Worm (Caenorhabditis elegans): ENCODE results near the gene bbs-5.
"Not testable (repeated sequence)": the region's sequence is repeated elsewhere in the genome, so short reads cannot be mapped to it uniquely, and the experiment has no call there.

bbs-5 gene

DNA sequence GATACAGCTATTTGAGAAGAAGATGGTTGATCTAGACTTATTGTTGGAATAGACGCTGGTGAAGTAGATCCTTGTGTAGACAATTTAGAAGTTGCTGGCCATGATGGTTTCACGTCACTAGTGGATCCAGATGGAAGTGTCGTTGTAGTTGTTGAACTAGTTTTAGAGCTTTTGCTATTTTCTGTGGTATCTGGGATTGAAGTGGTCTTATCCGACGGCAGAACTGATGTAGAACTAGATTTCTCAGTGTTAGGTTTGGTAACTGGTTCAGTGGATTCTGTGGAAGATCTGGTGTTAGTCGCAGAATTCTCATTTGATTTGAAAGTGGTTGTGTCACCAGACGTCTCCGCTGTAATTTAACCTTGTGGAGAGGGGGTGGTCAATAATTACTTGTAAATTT, 29.9 kb downstream of the bbs-5 start:
- no peak for TF ChIP-seq tab-1 (GFP tag; IDR thresholded peaks at IDR 0.05)
- TF ChIP-seq T22C8.4 (GFP tag; IDR thresholded peaks at IDR 0.05), result no peak
- TF ChIP-seq cog-1 (tag; optimal IDR thresholded peaks at IDR 0.05), result no peak
- TF ChIP-seq ztf-29 (GFP tag; IDR thresholded peaks at IDR 0.05), result no peak
- TF ChIP-seq flt-1 (GFP tag; IDR thresholded peaks at IDR 0.05), result no peak
- TF ChIP-seq med-1 (GFP tag; optimal IDR thresholded peaks at IDR 0.05; ENCODE audit: insufficient read depth), result no peak

DNA sequence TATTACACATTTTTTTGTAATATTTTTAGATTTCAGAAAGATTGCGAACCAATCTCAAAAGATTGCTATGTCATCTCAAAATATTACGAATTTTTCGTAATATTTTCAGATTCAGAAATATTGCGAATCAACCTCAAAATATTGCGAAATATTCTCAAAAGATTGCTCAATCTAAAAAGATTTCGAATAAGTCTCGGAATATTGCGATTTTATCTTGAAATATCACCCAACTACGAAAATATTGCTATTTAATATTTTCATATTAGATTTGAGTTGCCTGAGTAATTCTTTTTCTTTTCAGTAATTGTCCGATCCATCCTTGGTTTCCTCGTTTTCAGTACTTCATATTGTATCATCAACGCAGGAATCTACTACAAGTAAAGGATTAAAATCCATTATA, 39.7 kb downstream of the bbs-5 start, which contains the start of gene Y70G10A.4:
Gene Y70G10A.4 (plus strand): TSS at position 301 of the 400 bp plus-strand sequence.
- TF ChIP-seq T22C8.4 (GFP tag; IDR thresholded peaks at IDR 0.05); ref-1 (GFP tag; conservative IDR thresholded peaks at IDR 0.05); ztf-23 (GFP tag; IDR thresholded peaks at IDR 0.05): not testable (repeated sequence)

DNA sequence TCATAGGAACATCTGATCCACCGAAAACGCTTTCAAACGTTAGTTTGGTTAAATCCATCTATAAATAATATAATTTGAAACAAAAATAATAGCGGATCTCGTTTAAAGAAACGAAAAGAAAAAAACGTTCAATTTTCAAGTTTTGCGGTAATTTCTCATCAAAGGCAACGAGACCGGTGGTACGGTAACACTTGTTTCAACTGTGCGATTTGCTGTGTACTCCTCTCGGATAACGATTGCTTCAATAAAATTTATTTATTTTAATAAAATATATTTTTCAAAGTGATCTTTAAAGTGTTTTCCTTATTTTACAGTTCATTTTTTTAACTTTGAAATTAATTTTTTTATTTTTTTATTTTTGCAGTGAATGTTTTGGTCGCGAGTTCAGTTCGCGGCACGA, 43.0 kb downstream of the bbs-5 start, which contains the start of the genes rde-4 and cox-14:
Gene rde-4 (minus strand): TSS at position 60 of the 400 bp plus-strand sequence.
Gene cox-14 (plus strand): TSS at position 356 of the 400 bp plus-strand sequence.
- no peak for TF ChIP-seq klf-2 (GFP tag; conservative IDR thresholded peaks at IDR 0.05)
- no peak for TF ChIP-seq tab-1 (GFP tag; IDR thresholded peaks at IDR 0.05)
- no peak for TF ChIP-seq ref-1 (GFP tag; conservative IDR thresholded peaks at IDR 0.05)
- no peak for TF ChIP-seq T22C8.4 (GFP tag; IDR thresholded peaks at IDR 0.05)
- TF ChIP-seq flt-1 (GFP tag; IDR thresholded peaks at IDR 0.05), result no peak

DNA sequence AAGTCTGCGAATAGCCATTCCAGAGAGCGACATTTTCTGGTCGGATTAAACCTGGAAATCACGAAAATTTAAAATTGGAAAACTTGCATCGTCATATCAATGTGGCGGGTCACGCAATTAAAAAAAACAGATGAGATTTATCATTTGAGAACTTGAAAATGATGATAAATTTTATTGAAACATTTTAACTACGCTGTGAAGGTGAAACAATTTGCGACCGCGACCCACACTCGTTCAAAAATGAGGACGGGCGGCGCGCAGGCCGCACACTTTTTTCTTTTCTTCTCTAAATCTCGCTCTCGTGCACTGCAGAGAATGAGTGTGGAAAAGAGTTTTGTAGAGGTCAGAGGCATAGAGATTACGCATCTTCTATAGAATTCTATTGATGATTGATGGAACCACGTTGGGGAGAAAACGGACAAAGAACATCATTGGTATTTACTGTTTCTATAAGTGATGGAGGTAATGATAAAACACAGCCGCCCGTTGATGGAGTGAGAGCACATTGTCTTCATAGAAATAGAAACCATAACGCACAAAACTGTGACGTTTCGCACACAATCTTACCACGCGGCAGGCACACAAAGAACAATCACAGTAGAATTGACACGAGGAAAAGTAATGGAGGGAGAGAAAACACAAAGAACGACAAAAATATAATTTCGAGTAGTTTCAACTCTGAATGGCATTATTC, 44.9 kb downstream of the bbs-5 start, which contains the start of gene cts-1:
Gene cts-1 (minus strand): TSS at position 51 of the 694 bp plus-strand sequence.
- TF ChIP-seq ztf-23 (GFP tag; IDR thresholded peaks at IDR 0.05), result no peak
- peak; percentile 19 for TF ChIP-seq cog-1 (tag; optimal IDR thresholded peaks at IDR 0.05)

DNA sequence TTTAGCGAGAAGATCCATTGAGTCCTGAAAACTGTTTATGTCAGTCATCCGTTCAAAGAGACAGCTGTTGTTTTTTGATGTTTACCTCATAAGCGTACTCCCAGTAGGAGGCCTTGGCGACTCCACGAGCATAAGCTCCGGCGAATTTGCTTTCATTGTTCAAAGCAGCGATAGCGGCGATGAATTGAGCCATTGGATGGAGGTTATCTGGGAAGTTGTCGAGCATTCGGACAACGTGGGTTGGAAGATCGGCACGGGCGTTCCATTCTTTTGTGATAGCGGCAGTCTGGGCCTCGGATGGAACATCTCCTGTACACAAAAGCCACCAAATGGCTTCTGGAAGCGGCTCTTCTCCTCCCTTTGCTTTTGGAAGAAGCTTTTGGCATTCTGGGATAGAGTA, 45.7 kb downstream of the bbs-5 start:
- no peak for TF ChIP-seq cog-1 (tag; optimal IDR thresholded peaks at IDR 0.05)
- TF ChIP-seq ztf-29 (GFP tag; IDR thresholded peaks at IDR 0.05), result no peak
- TF ChIP-seq T22C8.4 (GFP tag; IDR thresholded peaks at IDR 0.05), result no peak
- no peak for TF ChIP-seq med-1 (GFP tag; optimal IDR thresholded peaks at IDR 0.05; ENCODE audit: insufficient read depth)
- no peak for TF ChIP-seq flt-1 (GFP tag; IDR thresholded peaks at IDR 0.05)
- TF ChIP-seq tab-1 (GFP tag; IDR thresholded peaks at IDR 0.05), result no peak
- no peak for TF ChIP-seq ref-1 (GFP tag; conservative IDR thresholded peaks at IDR 0.05)
- TF ChIP-seq ztf-23 (GFP tag; IDR thresholded peaks at IDR 0.05), result no peak
- no peak for TF ChIP-seq klf-2 (GFP tag; conservative IDR thresholded peaks at IDR 0.05)

DNA sequence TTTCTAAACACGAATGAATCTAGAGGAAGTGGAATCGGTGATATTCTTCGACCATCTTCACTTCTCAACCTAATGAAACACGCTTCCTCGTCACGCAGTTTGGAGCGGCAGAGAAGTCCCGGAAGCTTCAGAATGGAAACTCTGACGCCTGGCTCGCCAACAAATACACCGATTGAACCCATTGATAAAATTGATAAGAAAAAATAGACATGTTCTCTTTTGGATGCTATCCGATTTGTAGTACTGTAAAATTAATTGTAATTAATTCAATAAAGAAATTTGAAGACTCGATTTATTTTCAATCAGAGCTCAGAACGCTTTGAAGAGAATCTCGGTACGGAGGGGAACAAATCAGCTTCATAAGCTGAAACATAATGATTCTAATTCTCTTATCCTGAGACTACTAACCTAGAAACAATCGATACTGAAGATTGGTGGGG, 47.0 kb downstream of the bbs-5 start:
- TF ChIP-seq ztf-23 (GFP tag; IDR thresholded peaks at IDR 0.05), result no peak
- TF ChIP-seq cog-1 (tag; optimal IDR thresholded peaks at IDR 0.05), result no peak
- no peak for TF ChIP-seq ref-1 (GFP tag; conservative IDR thresholded peaks at IDR 0.05)
- TF ChIP-seq ztf-29 (GFP tag; IDR thresholded peaks at IDR 0.05), result no peak
- TF ChIP-seq flt-1 (GFP tag; IDR thresholded peaks at IDR 0.05), result no peak
- TF ChIP-seq med-1 (GFP tag; optimal IDR thresholded peaks at IDR 0.05; ENCODE audit: insufficient read depth), result no peak
- TF ChIP-seq tab-1 (GFP tag; IDR thresholded peaks at IDR 0.05), result no peak
- TF ChIP-seq T22C8.4 (GFP tag; IDR thresholded peaks at IDR 0.05), result no peak
- TF ChIP-seq klf-2 (GFP tag; conservative IDR thresholded peaks at IDR 0.05), result no peak

DNA sequence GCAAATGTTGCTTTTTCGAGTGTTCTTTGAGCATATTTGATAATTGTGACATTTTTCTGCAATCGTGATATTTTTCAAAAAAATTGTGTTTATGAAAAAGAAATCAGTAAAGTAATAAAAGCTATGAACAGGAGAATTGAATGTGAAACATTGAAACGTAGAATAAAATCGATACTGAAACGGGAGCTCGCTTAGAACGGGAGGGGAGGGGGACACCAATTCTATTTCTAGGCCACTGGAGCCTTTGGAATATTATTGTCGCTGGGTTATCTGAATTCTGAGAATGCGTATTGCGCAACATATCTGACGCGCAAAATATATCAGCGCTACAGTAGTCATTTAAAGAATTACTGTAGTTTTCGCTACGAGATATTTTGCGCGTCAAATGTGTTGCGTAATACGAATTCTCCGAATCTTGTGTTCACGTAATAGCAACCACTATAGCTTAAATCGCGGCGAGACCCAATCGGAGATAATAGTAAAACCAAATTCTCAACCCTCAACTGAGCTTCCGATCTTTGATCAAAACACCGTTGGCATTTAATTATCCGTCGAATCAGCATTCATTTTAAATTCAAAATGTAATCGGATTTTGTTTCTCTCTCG, 49.6 kb downstream of the bbs-5 start, which contains the start of the genes blos-1 and best-18:
Gene blos-1 (minus strand): TSS at position 58 of the 606 bp plus-strand sequence.
Gene best-18 (plus strand): TSS at position 508 of the 606 bp plus-strand sequence.
- TF ChIP-seq ztf-23 (GFP tag; IDR thresholded peaks at IDR 0.05) (no peak), T22C8.4 (GFP tag; IDR thresholded peaks at IDR 0.05) (peak; percentile 51; the same call in 1 of the 2 replicates)

DNA sequence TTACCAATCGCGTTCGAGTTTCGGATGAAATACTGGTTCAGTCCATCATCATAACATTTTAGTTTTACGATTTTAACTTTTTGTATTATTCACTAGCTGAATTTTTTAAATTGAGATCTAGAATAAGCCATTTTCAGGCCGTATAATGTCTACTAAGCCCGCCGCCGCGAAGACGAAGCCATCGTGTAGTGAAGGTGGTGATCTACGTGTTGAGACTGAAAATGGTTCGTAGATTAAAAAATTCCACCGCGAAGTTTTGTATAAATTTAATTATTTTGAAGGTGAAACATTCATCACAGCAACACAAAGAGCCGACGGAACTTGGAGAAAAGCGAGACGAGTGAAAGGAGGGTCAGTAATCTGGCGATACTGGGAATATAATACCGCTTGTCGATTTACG, 51.9 kb downstream of the bbs-5 start, which contains the start of gene T20G5.9:
Gene T20G5.9 (plus strand): TSS at position 138 of the 400 bp plus-strand sequence.
- 0 out of 2 replicates have a peak, but pooled peaks have one; percentile 28 for TF ChIP-seq flt-1 (GFP tag; IDR thresholded peaks at IDR 0.05)
- TF ChIP-seq T22C8.4 (GFP tag; IDR thresholded peaks at IDR 0.05), result no peak
- TF ChIP-seq ref-1 (GFP tag; conservative IDR thresholded peaks at IDR 0.05), result no peak
- no peak for TF ChIP-seq klf-2 (GFP tag; conservative IDR thresholded peaks at IDR 0.05)
- no peak for TF ChIP-seq ztf-29 (GFP tag; IDR thresholded peaks at IDR 0.05)
